Worm (Caenorhabditis elegans): ENCODE results near the gene angl-1.

- TF ChIP-seq fkh-10 (GFP tag; optimal IDR thresholded peaks at IDR 0.05) (no peak), nhr-67 (tag; optimal IDR thresholded peaks at IDR 0.05) (no peak), daf-12 (tag; optimal IDR thresholded peaks at IDR 0.05) (no peak), mdl-1 (tag; optimal IDR thresholded peaks at IDR 0.05) (no peak), nfya-1 (tag; optimal IDR thresholded peaks at IDR 0.05; ENCODE audit: insufficient read depth) (no peak), ama-1 (optimal IDR thresholded peaks at IDR 0.05) (no peak), unc-39 (tag; optimal IDR thresholded peaks at IDR 0.05) (no peak), pqm-1 (tag; optimal IDR thresholded peaks at IDR 0.05) (no peak), sea-2 (GFP tag; optimal IDR thresholded peaks at IDR 0.05) (no peak), nhr-237 (tag; optimal IDR thresholded peaks at IDR 0.05) (no peak), ztf-11 (tag; optimal IDR thresholded peaks at IDR 0.05) (no peak), skn-1 (tag; optimal IDR thresholded peaks at IDR 0.05) (no peak)
Observed at ce11 chrV:2623765-2624164, 29.1 kb upstream of the angl-1 start.

Measured in whole organism, L3 larva.